Worm (Caenorhabditis elegans) whole organism, midembryonic: ENCODE data around the gene gpx-5.

Experiments used
- T22C8.4 ChIP-seq: fragments of 200-800 bp; sonication (Bioruptor generic); IDR thresholded peaks from 2 replicates; pipeline ENCODE4 v1.3.6; 2022; ENCODE audit warnings: missing genetic modification characterization, missing compliant biosample characterization
- cog-1 ChIP-seq: sonication (generic microtip); optimal IDR thresholded peaks from 2 replicates; lab custom pipeline; 2016; ENCODE audit warnings: missing genetic modification characterization, missing compliant biosample characterization
- flt-1 ChIP-seq: fragments of 200-800 bp; sonication (Bioruptor generic); IDR thresholded peaks from 2 replicates; pipeline ENCODE4 v1.3.6; 2022; ENCODE audit warnings: missing genetic modification characterization, missing compliant biosample characterization
- klf-2 ChIP-seq: fragments of 200-800 bp; sonication (Bioruptor generic); conservative IDR thresholded peaks from 2 replicates; pipeline ENCODE4 v1.3.6; 2022; ENCODE audit warnings: missing genetic modification reagents, missing genetic modification characterization, missing compliant biosample characterization
- med-1 ChIP-seq: sonication (generic microtip); optimal IDR thresholded peaks from 2 replicates; lab custom pipeline; 2017; ENCODE audit warnings: missing genetic modification characterization, mild to moderate bottlenecking, missing compliant biosample characterization, antibody characterized with exemption, missing genetic modification reagents; ENCODE audit not compliant: insufficient read depth
- ref-1 ChIP-seq: fragments of 200-800 bp; sonication (Bioruptor generic); conservative IDR thresholded peaks from 2 replicates; pipeline ENCODE4 v1.3.6; 2022; ENCODE audit warnings: missing genetic modification reagents, missing genetic modification characterization, missing compliant biosample characterization
- tab-1 ChIP-seq: fragments of 200-800 bp; sonication (Bioruptor generic); IDR thresholded peaks from 2 replicates; pipeline ENCODE4 v1.3.6; 2022; ENCODE audit warnings: missing genetic modification characterization, missing compliant biosample characterization
- ztf-23 ChIP-seq: fragments of 200-800 bp; sonication (Bioruptor generic); IDR thresholded peaks from 2 replicates; pipeline ENCODE4 v1.3.6; 2022; ENCODE audit warnings: missing genetic modification reagents, missing genetic modification characterization, missing compliant biosample characterization
- ztf-29 ChIP-seq: fragments of 200-800 bp; sonication (Bioruptor generic); IDR thresholded peaks from 2 replicates; pipeline ENCODE4 v1.3.6; 2022; ENCODE audit warnings: missing genetic modification reagents, missing genetic modification characterization, missing compliant biosample characterization

The gpx-5 gene

DNA sequence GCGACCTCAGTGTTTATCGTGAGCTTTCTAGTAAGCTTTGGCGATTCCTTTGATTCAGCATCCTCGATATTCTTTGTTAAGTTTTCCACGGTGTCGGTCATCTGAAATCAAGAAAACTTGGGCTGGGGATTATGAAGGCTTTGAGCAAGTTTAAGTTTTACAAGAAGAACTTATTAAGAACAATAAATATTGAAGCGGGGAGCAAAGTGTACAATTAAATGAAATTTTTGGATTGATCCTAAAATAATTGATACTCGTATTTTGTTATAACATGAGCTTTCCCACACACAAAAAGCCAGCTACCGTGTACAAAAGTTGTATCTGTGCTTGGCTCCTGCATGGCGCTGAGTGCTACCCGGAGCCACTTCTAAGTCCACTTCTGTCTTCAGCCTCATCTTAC is 50.5 kb downstream of the gpx-5 start, which contains the start of gene F34H10.3:
Gene F34H10.3 (minus strand): TSS at position 101 of the 400 bp plus-strand sequence.
- TF ChIP-seq klf-2 (GFP tag; lab: Robert Waterston, UW), result no peak
- no peak for TF ChIP-seq T22C8.4 (GFP tag; lab: Robert Waterston, UW)
- TF ChIP-seq ztf-29 (GFP tag; lab: Robert Waterston, UW), result no peak
- TF ChIP-seq tab-1 (GFP tag; lab: Robert Waterston, UW), result no peak
- TF ChIP-seq ref-1 (GFP tag; lab: Robert Waterston, UW), result no peak
- no peak for TF ChIP-seq ztf-23 (GFP tag; lab: Robert Waterston, UW)

DNA sequence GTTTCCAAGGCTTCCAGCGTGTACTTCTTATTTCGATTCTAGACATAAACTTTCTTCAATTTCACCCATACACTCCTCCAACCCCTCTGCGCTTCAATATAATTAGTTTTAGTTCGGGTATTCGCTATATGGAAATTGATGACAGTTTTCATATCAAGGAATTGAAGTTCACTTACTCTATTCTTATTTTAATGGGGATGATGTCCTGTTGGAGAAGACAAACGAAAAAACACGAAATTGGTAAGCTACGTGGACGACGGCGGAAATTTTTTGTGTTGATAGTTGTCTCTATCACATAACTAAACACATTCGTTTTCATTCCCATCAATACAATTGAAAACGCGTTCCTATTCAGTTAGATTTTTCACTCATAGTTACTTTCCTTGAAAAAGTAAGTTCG is 50.9 kb downstream of the gpx-5 start, which contains the start of gene F34H10.5:
Gene F34H10.5 (plus strand): TSS at position 301 of the 400 bp plus-strand sequence.
- TF ChIP-seq ztf-29 (GFP tag; lab: Robert Waterston, UW) (no peak), ref-1 (GFP tag; lab: Robert Waterston, UW) (no peak), T22C8.4 (GFP tag; lab: Robert Waterston, UW) (no peak), med-1 (GFP tag; lab: Kevin White, UChicago) (no peak), cog-1 (tag; lab: Kevin White, UChicago) (no peak), tab-1 (GFP tag; lab: Robert Waterston, UW) (no peak), klf-2 (GFP tag; lab: Robert Waterston, UW) (no peak), flt-1 (GFP tag; lab: Robert Waterston, UW) (no peak), ztf-23 (GFP tag; lab: Robert Waterston, UW) (no peak)
